Worm (Caenorhabditis elegans) whole organism, young adult: ENCODE results near the gene sav-1.

Experiments used
- C06A6.2 ChIP-seq: fragments of 200-800 bp; sonication (Bioruptor generic); conservative IDR thresholded peaks from 2 replicates; pipeline ENCODE4 v1.3.6; 2022; ENCODE audit warnings: missing genetic modification characterization, missing compliant biosample characterization
- D2030.7 ChIP-seq: fragments of 200-800 bp; sonication (Bioruptor generic); IDR thresholded peaks from 2 replicates; pipeline ENCODE4 v1.3.6; 2022; ENCODE audit warnings: missing genetic modification reagents, missing genetic modification characterization, missing compliant biosample characterization
- F23B12.7 ChIP-seq: sonication (generic microtip); optimal IDR thresholded peaks from 2 replicates; lab custom pipeline; 2017; ENCODE audit warnings: missing genetic modification characterization, mild to moderate bottlenecking, missing compliant biosample characterization, antibody characterized with exemption, moderate library complexity; ENCODE audit not compliant: insufficient read depth
- F39B2.1 ChIP-seq: fragments of 200-800 bp; sonication (Bioruptor generic); IDR thresholded peaks from 2 replicates; pipeline ENCODE4 v1.3.6; 2022; ENCODE audit warnings: missing genetic modification reagents, missing genetic modification characterization, missing compliant biosample characterization
- K11D2.4 ChIP-seq: fragments of 200-800 bp; sonication (Bioruptor generic); IDR thresholded peaks from 2 replicates; pipeline ENCODE4 v1.3.6; 2022; ENCODE audit warnings: missing genetic modification reagents, missing genetic modification characterization, missing compliant biosample characterization
- K12H6.12 ChIP-seq: fragments of 200-800 bp; sonication (Bioruptor generic); optimal IDR thresholded peaks from 2 replicates; lab custom pipeline; 2018; ENCODE audit warnings: mild to moderate bottlenecking, missing genetic modification characterization, missing compliant biosample characterization
- ZK185.1 ChIP-seq: sonication (generic microtip); optimal IDR thresholded peaks from 2 replicates; lab custom pipeline; 2016; ENCODE audit warnings: mild to moderate bottlenecking, missing genetic modification characterization, missing compliant biosample characterization; ENCODE audit not compliant: poor library complexity, severe bottlenecking
- atf-7 ChIP-seq: sonication (generic microtip); optimal IDR thresholded peaks from 2 replicates; lab custom pipeline; 2017; ENCODE audit warnings: mild to moderate bottlenecking, missing genetic modification characterization, missing compliant biosample characterization
- attf-5 ChIP-seq: fragments of 200-800 bp; sonication (Bioruptor generic); optimal IDR thresholded peaks from 2 replicates; lab custom pipeline; 2018; ENCODE audit warnings: mild to moderate bottlenecking, missing genetic modification characterization, missing compliant biosample characterization
- cebp-1 ChIP-seq, 2 experiments: fragments of 200-800 bp in 1 of 2; sonication (Bioruptor generic) in 1 of 2; sonication (generic microtip) in 1 of 2; IDR thresholded peaks in 1 of 2; optimal IDR thresholded peaks in 1 of 2; 2 replicates each; pipeline versions ENCODE4 v1.3.6 to Lab custom; 2017 to 2022; ENCODE audit warnings: missing compliant biosample characterization in 2 of 2, missing genetic modification characterization in 2 of 2, mild to moderate bottlenecking in 1 of 2, missing genetic modification reagents in 1 of 2, moderate library complexity in 1 of 2
- ceh-40 ChIP-seq: fragments of 200-800 bp; sonication (Bioruptor generic); IDR thresholded peaks from 2 replicates; pipeline ENCODE4 v1.3.6; 2022; ENCODE audit warnings: missing genetic modification characterization, missing compliant biosample characterization
- ceh-91 ChIP-seq: fragments of 200-800 bp; sonication (Bioruptor generic); IDR thresholded peaks from 2 replicates; pipeline ENCODE4 v1.3.6; 2022; ENCODE audit warnings: missing genetic modification reagents, missing genetic modification characterization, missing compliant biosample characterization
- die-1 ChIP-seq: sonication (generic microtip); optimal IDR thresholded peaks from 2 replicates; lab custom pipeline; 2016; ENCODE audit warnings: missing genotype, mild to moderate bottlenecking, missing genetic modification characterization, missing compliant biosample characterization
- dpl-1 ChIP-seq: fragments of 150-350 bp; optimal IDR thresholded peaks from 2 replicates; lab custom pipeline; 2014; ENCODE audit warnings: missing biosample characterization, missing genetic modification reagents, missing genetic modification characterization
- ekl-4 ChIP-seq: fragments of 200-800 bp; sonication (Bioruptor generic); IDR thresholded peaks from 2 replicates; pipeline ENCODE4 v1.3.6; 2022; ENCODE audit warnings: missing genetic modification reagents, missing genetic modification characterization, missing compliant biosample characterization
- hmg-20 ChIP-seq: fragments of 200-800 bp; sonication (Bioruptor generic); IDR thresholded peaks from 2 replicates; pipeline ENCODE4 v1.3.6; 2022; ENCODE audit warnings: missing genetic modification reagents, missing genetic modification characterization, missing compliant biosample characterization
- lag-1 ChIP-seq: fragments of 200-800 bp; sonication (Bioruptor generic); IDR thresholded peaks from 2 replicates; pipeline ENCODE4 v1.3.6; 2022; ENCODE audit warnings: missing genetic modification reagents, missing genetic modification characterization, missing compliant biosample characterization
- let-607 ChIP-seq, 2 experiments: fragments of 200-800 bp in 1 of 2; sonication (Bioruptor generic) in 1 of 2; sonication (generic microtip) in 1 of 2; optimal IDR thresholded peaks; 2 replicates each; lab custom pipeline; 2016 to 2018; ENCODE audit warnings: mild to moderate bottlenecking in 2 of 2, missing compliant biosample characterization in 2 of 2, missing genetic modification characterization in 2 of 2, moderate library complexity in 2 of 2, missing genotype in 1 of 2
- lin-40 ChIP-seq: sonication (generic microtip); optimal IDR thresholded peaks from 2 replicates; lab custom pipeline; 2016; ENCODE audit warnings: missing genetic modification characterization, mild to moderate bottlenecking, missing compliant biosample characterization, missing genotype, missing genetic modification reagents
- lir-1 ChIP-seq: fragments of 200-800 bp; sonication (Bioruptor generic); conservative IDR thresholded peaks from 2 replicates; pipeline ENCODE4 v1.3.6; 2022; ENCODE audit warnings: missing genetic modification reagents, missing genetic modification characterization, missing compliant biosample characterization
- lsl-1 ChIP-seq: fragments of 200-800 bp; sonication (Bioruptor generic); optimal IDR thresholded peaks from 2 replicates; lab custom pipeline; 2018; ENCODE audit warnings: mild to moderate bottlenecking, missing genetic modification characterization, moderate library complexity, missing compliant biosample characterization
- madf-10 ChIP-seq: sonication (generic microtip); optimal IDR thresholded peaks from 2 replicates; lab custom pipeline; 2016; ENCODE audit warnings: mild to moderate bottlenecking, missing genetic modification characterization, missing compliant biosample characterization
- madf-3 ChIP-seq: fragments of 200-800 bp; sonication (Bioruptor generic); IDR thresholded peaks from 2 replicates; pipeline ENCODE4 v1.3.6; 2022; ENCODE audit warnings: missing genetic modification reagents, missing genetic modification characterization, missing compliant biosample characterization
- madf-6 ChIP-seq: fragments of 200-800 bp; sonication (Bioruptor generic); IDR thresholded peaks from 2 replicates; pipeline ENCODE4 v1.3.6; 2022; ENCODE audit warnings: missing genetic modification reagents, missing genetic modification characterization, missing compliant biosample characterization
- nfyb-1 ChIP-seq: fragments of 200-800 bp; sonication (Bioruptor generic); IDR thresholded peaks from 2 replicates; pipeline ENCODE4 v1.3.6; 2022; ENCODE audit warnings: missing genetic modification reagents, missing genetic modification characterization, missing compliant biosample characterization
- nhr-27 ChIP-seq: fragments of 200-800 bp; sonication (Bioruptor generic); optimal IDR thresholded peaks from 2 replicates; lab custom pipeline; 2018; ENCODE audit warnings: mild to moderate bottlenecking, missing genetic modification characterization, moderate library complexity, missing compliant biosample characterization
- nhr-80 ChIP-seq: sonication (generic microtip); optimal IDR thresholded peaks from 2 replicates; lab custom pipeline; 2016; ENCODE audit warnings: missing genetic modification characterization, missing compliant biosample characterization
- pbrm-1 ChIP-seq: fragments of 200-800 bp; sonication (Bioruptor generic); IDR thresholded peaks from 2 replicates; pipeline ENCODE4 v1.3.6; 2022; ENCODE audit warnings: missing genetic modification reagents, missing genetic modification characterization, missing compliant biosample characterization
- pha-4 ChIP-seq: fragments of 150-350 bp; sonication (generic microtip); optimal IDR thresholded peaks from 2 replicates; lab custom pipeline; 2014; ENCODE audit warnings: missing biosample characterization, missing genetic modification reagents, missing genetic modification characterization
- rpc-1 ChIP-seq, 2 experiments: fragments of 150-350 bp in 1 of 2; sonication (generic microtip) in 1 of 2; optimal IDR thresholded peaks; 2 replicates each; lab custom pipeline; 2014 to 2018; ENCODE audit warnings: missing biosample characterization in 1 of 2, missing genetic modification characterization in 1 of 2, missing genetic modification reagents in 1 of 2, missing genotype in 1 of 2
- sea-2 ChIP-seq: fragments of 200-800 bp; sonication (Bioruptor generic); IDR thresholded peaks from 2 replicates; pipeline ENCODE4 v1.3.6; 2022; ENCODE audit warnings: missing genetic modification characterization, missing compliant biosample characterization
- snpc-4 ChIP-seq, 5 experiments: fragments of 150-350 bp in 1 of 5; sonication (generic microtip) in 4 of 5; optimal IDR thresholded peaks; 2 replicates each; lab custom pipeline; 2014 to 2018; ENCODE audit warnings: missing genetic modification characterization in 5 of 5, missing biosample characterization in 3 of 5, antibody characterized with exemption in 2 of 5, mild to moderate bottlenecking in 2 of 5, missing compliant biosample characterization in 2 of 5, missing genotype in 2 of 5, moderate library complexity in 2 of 5, missing genetic modification reagents in 1 of 5
- sptf-2 ChIP-seq: fragments of 200-800 bp; sonication (Bioruptor generic); optimal IDR thresholded peaks from 2 replicates; lab custom pipeline; 2018; ENCODE audit warnings: mild to moderate bottlenecking, missing genetic modification characterization, missing compliant biosample characterization
- tbp1 ChIP-seq: fragments of 200-800 bp; sonication (Bioruptor generic); optimal IDR thresholded peaks from 2 replicates; lab custom pipeline; 2018; ENCODE audit warnings: mild to moderate bottlenecking, missing genetic modification characterization, missing compliant biosample characterization
- tbx-9 ChIP-seq: sonication (generic microtip); optimal IDR thresholded peaks from 2 replicates; lab custom pipeline; 2016; ENCODE audit warnings: borderline replicate concordance, missing genetic modification characterization, inconsistent platforms, missing compliant biosample characterization
- unc-62 ChIP-seq: fragments of 150-350 bp; optimal IDR thresholded peaks from 2 replicates; lab custom pipeline; 2014; ENCODE audit warnings: missing biosample characterization, missing genetic modification reagents, missing genetic modification characterization
- xnd-1 ChIP-seq: sonication (generic microtip); optimal IDR thresholded peaks from 2 replicates; lab custom pipeline; 2016; ENCODE audit warnings: missing genotype, missing genetic modification reagents, missing genetic modification characterization, missing compliant biosample characterization
- ztf-18 ChIP-seq: sonication (generic microtip); optimal IDR thresholded peaks from 2 replicates; lab custom pipeline; 2016; ENCODE audit warnings: missing genotype, mild to moderate bottlenecking, missing genetic modification characterization, missing compliant biosample characterization
- ztf-22 ChIP-seq: fragments of 200-800 bp; sonication (Bioruptor generic); optimal IDR thresholded peaks from 2 replicates; lab custom pipeline; 2018; ENCODE audit warnings: mild to moderate bottlenecking, missing genetic modification characterization, moderate library complexity, missing compliant biosample characterization
- ztf-25 ChIP-seq: fragments of 200-800 bp; sonication (Bioruptor generic); IDR thresholded peaks from 2 replicates; pipeline ENCODE4 v1.3.6; 2022; ENCODE audit warnings: missing genetic modification reagents, missing genetic modification characterization, missing compliant biosample characterization

Gene sav-1

ce11 chrX:2242568-2243185 lies 44.3 kb downstream of the sav-1 start, which contains the start of gene rpl-11.2 (continued):
- TF ChIP-seq madf-10 (tag; lab: Kevin White, UChicago): peak; percentile 82
- peak; percentile 40 for TF ChIP-seq ztf-22 (GFP tag; lab: Kevin White, UChicago)
- TF ChIP-seq lin-40: peak; percentile 96
- TF ChIP-seq ceh-40 (GFP tag; lab: Robert Waterston, UW): no peak
- peak; percentile 45 for TF ChIP-seq ztf-18 (tag; lab: Kevin White, UChicago)
- peak; percentile 5 for TF ChIP-seq die-1 (tag; lab: Kevin White, UChicago)
- peak; percentile 27 for TF ChIP-seq rpc-1 (optimal IDR thresholded peaks at IDR 0.05; lab: Kevin White, UChicago)
- TF ChIP-seq rpc-1 (tag; optimal IDR thresholded peaks at IDR 0.05; lab: Kevin White, UChicago): no peak
- TF ChIP-seq pbrm-1 (GFP tag; lab: Robert Waterston, UW): peak; percentile 83
- no peak for TF ChIP-seq F39B2.1 (GFP tag; lab: Robert Waterston, UW)
- TF ChIP-seq D2030.7 (GFP tag; lab: Robert Waterston, UW): no peak
- 0 out of 2 replicates have a peak, but pooled peaks have one; percentile 72 for TF ChIP-seq madf-3 (GFP tag; lab: Robert Waterston, UW)
- peak; percentile 15 for TF ChIP-seq snpc-4 (GFP tag; optimal IDR thresholded peaks at IDR 0.05; lab: Kevin White, UChicago)
- TF ChIP-seq snpc-4 (tag; optimal IDR thresholded peaks at IDR 0.05; lab: Kevin White, UChicago): peak in 3 of 4 experiments; percentile 35 to 69 (median 63)
- TF ChIP-seq hmg-20 (GFP tag; lab: Robert Waterston, UW): peak; percentile 74; the same call in 1 of the 2 replicates
- peak; percentile 97 for TF ChIP-seq pha-4
- TF ChIP-seq sptf-2 (GFP tag; lab: Kevin White, UChicago): no peak
- peak in 1 of 2 experiments; percentile 73 for TF ChIP-seq let-607 (tag; optimal IDR thresholded peaks at IDR 0.05; lab: Kevin White, UChicago)
- TF ChIP-seq sea-2 (GFP tag; lab: Robert Waterston, UW): no peak
- TF ChIP-seq xnd-1 (tag; lab: Kevin White, UChicago): no peak
- no peak for TF ChIP-seq ztf-25 (GFP tag; lab: Robert Waterston, UW)
- TF ChIP-seq F23B12.7: peak; percentile 84
- TF ChIP-seq K12H6.12 (tag; lab: Kevin White, UChicago): peak; percentile 92

ce11 chrX:2241147-2241798 lies 45.7 kb downstream of the sav-1 start:
- TF ChIP-seq xnd-1 (tag; lab: Kevin White, UChicago) (no peak), C06A6.2 (GFP tag; lab: Robert Waterston, UW) (no peak), snpc-4 (GFP tag; optimal IDR thresholded peaks at IDR 0.05; lab: Kevin White, UChicago) (no peak), snpc-4 (tag; optimal IDR thresholded peaks at IDR 0.05; lab: Kevin White, UChicago) (peak in 1 of 4 experiments; percentile 11)

ce11 chrX:2237438-2237961 lies 49.5 kb downstream of the sav-1 start, which contains the start of gene vha-15:
Gene vha-15, plus strand, starts transcription at chrX:2237911.
- no peak for TF ChIP-seq tbx-9 (tag; lab: Kevin White, UChicago)
- no peak for TF ChIP-seq lag-1 (GFP tag; lab: Robert Waterston, UW)
- TF ChIP-seq cebp-1 (GFP tag; IDR thresholded peaks at IDR 0.05; lab: Robert Waterston, UW): no peak
- peak; percentile 62 for TF ChIP-seq cebp-1 (tag; optimal IDR thresholded peaks at IDR 0.05; lab: Kevin White, UChicago)
- TF ChIP-seq madf-10 (tag; lab: Kevin White, UChicago): peak; percentile 30
- no peak for TF ChIP-seq snpc-4 (GFP tag; optimal IDR thresholded peaks at IDR 0.05; lab: Kevin White, UChicago)
- TF ChIP-seq snpc-4 (tag; optimal IDR thresholded peaks at IDR 0.05; lab: Kevin White, UChicago): peak in 1 of 4 experiments; percentile 59
- TF ChIP-seq ZK185.1 (tag; lab: Kevin White, UChicago): peak; percentile 26
- TF ChIP-seq K11D2.4: no peak
- TF ChIP-seq nhr-27 (tag; lab: Kevin White, UChicago): no peak
- TF ChIP-seq nfyb-1: no peak
- TF ChIP-seq madf-6 (GFP tag; lab: Robert Waterston, UW): 0 out of 2 replicates have a peak, but pooled peaks have one; percentile 14
- no peak for TF ChIP-seq lsl-1 (GFP tag; lab: Kevin White, UChicago)
- TF ChIP-seq attf-5 (GFP tag; lab: Kevin White, UChicago): peak; percentile 58
- TF ChIP-seq tbp1 (GFP tag; lab: Kevin White, UChicago): peak; percentile 7
- TF ChIP-seq unc-62 (GFP tag; lab: Kevin White, UChicago): peak; percentile 7
- no peak for TF ChIP-seq atf-7
- no peak for TF ChIP-seq lir-1
- no peak for TF ChIP-seq dpl-1
- TF ChIP-seq ekl-4 (GFP tag; lab: Robert Waterston, UW): peak; percentile 47; the same call in 1 of the 2 replicates
- no peak for TF ChIP-seq ceh-91 (GFP tag; lab: Robert Waterston, UW)
- TF ChIP-seq nhr-80 (tag; lab: Kevin White, UChicago): peak; percentile 69
